In genomic region chrX:16619158-16619557, ce11 we compare ENCODE assay signal across 2 worm cellular contexts.
TF ChIP-seq lines count a peak whose summit lies in the region.

No protein-coding gene starts in this region.

TF ChIP-seq in whole organism, L4 larva, 104 proteins besides CTCF, POLR2A, EP300 and RAD21 (continued from another document):
- TF ChIP-seq tag-97 (GFP tag; IDR thresholded peaks at IDR 0.05; lab: Robert Waterston, UW) (no peak), F49E8.2 (tag; optimal IDR thresholded peaks at IDR 0.05; lab: Kevin White, UChicago; ENCODE audit: borderline replicate concordance) (peak; percentile 33), Y75B8A.6 (GFP tag; IDR thresholded peaks at IDR 0.05; lab: Robert Waterston, UW) (no peak), daf-16 (GFP tag; optimal IDR thresholded peaks at IDR 0.05; lab: Kevin White, UChicago) (peak; percentile 5 to 91), daf-16 (tag; optimal IDR thresholded peaks at IDR 0.05; lab: Kevin White, UChicago) (peak; percentile 46), F44E2.7 (GFP tag; IDR thresholded peaks at IDR 0.05; lab: Robert Waterston, UW) (no peak), T20F7.1 (GFP tag; optimal IDR thresholded peaks at IDR 0.05; lab: Kevin White, UChicago) (no peak), lir-3 (tag; optimal IDR thresholded peaks at IDR 0.05; lab: Kevin White, UChicago) (peak; percentile 45), aha-1 (tag; lab: Kevin White, UChicago) (peak; percentile 79), T26A8.4 (GFP tag; IDR thresholded peaks at IDR 0.05; lab: Robert Waterston, UW) (peak; percentile 49; the same call in 1 of the 2 replicates)

TF ChIP-seq in whole organism, young adult, 124 proteins besides CTCF, POLR2A, EP300 and RAD21 (continued from another document):
- TF ChIP-seq sdz-38 (tag; optimal IDR thresholded peaks at IDR 0.05; lab: Kevin White, UChicago): no peak
- TF ChIP-seq ceh-40 (GFP tag; IDR thresholded peaks at IDR 0.05; lab: Robert Waterston, UW): 0 out of 2 replicates have a peak, but pooled peaks have one; percentile 74
- no peak for TF ChIP-seq ceh-100 (GFP tag; IDR thresholded peaks at IDR 0.05; lab: Robert Waterston, UW)
- no peak for TF ChIP-seq athp-1 (tag; optimal IDR thresholded peaks at IDR 0.05; lab: Kevin White, UChicago)
- TF ChIP-seq F22D6.2 (tag; optimal IDR thresholded peaks at IDR 0.05; lab: Kevin White, UChicago): no peak
- peak; percentile 8 for TF ChIP-seq nhr-179 (tag; optimal IDR thresholded peaks at IDR 0.05; lab: Kevin White, UChicago)
- peak; percentile 52; the same call in 1 of the 2 replicates for TF ChIP-seq bed-2 (GFP tag; IDR thresholded peaks at IDR 0.05; lab: Robert Waterston, UW)
- TF ChIP-seq lin-54 (GFP tag; optimal IDR thresholded peaks at IDR 0.05; lab: Kevin White, UChicago): peak; percentile 7
- peak; percentile 94 for TF ChIP-seq lin-26 (GFP tag; IDR thresholded peaks at IDR 0.05; lab: Robert Waterston, UW)
- TF ChIP-seq zfh-2 (GFP tag; conservative IDR thresholded peaks at IDR 0.05; lab: Robert Waterston, UW): no peak
- no peak for TF ChIP-seq B0336.3 (GFP tag; IDR thresholded peaks at IDR 0.05; lab: Robert Waterston, UW)
- no peak for TF ChIP-seq gei-17 (GFP tag; optimal IDR thresholded peaks at IDR 0.05; lab: Kevin White, UChicago)
- TF ChIP-seq ztf-6 (GFP tag; IDR thresholded peaks at IDR 0.05; lab: Robert Waterston, UW): 0 out of 2 replicates have a peak, but pooled peaks have one; percentile 45
- no peak for TF ChIP-seq repo-1 (tag; optimal IDR thresholded peaks at IDR 0.05; lab: Kevin White, UChicago)
- no peak for TF ChIP-seq efl-1 (GFP tag; optimal IDR thresholded peaks at IDR 0.05; lab: Kevin White, UChicago)
- TF ChIP-seq F52B5.7 (tag; optimal IDR thresholded peaks at IDR 0.05; lab: Kevin White, UChicago): peak; percentile 33
- no peak for TF ChIP-seq nhr-120 (GFP tag; IDR thresholded peaks at IDR 0.05; lab: Robert Waterston, UW)
- no peak for TF ChIP-seq egrh-3 (GFP tag; IDR thresholded peaks at IDR 0.05; lab: Robert Waterston, UW)
TF ChIP-seq in whole organism, young adult: peak in this region for 50.
